Fruit fly (Drosophila melanogaster) whole organism, embryonic: Measurements from ENCODE around the gene CG15375.

Experiments used
- ATbp ChIP-seq: fragments of 200-800 bp; sonication (Bioruptor generic); optimal IDR thresholded peaks from 2 replicates; lab custom pipeline; 2017; ENCODE audit warnings: missing biosample characterization, mild to moderate bottlenecking, missing genetic modification characterization, missing genetic modification reagents
- B-H2 ChIP-seq: fragments of 200-800 bp; sonication (Bioruptor generic); optimal IDR thresholded peaks from 2 replicates; lab custom pipeline; 2018; ENCODE audit warnings: missing biosample characterization, mild to moderate bottlenecking, missing genetic modification characterization
- Bgb ChIP-seq: fragments of 200-800 bp; sonication (Bioruptor generic); IDR thresholded peaks from 2 replicates; pipeline ENCODE4 v1.3.6; 2022; ENCODE audit warnings: missing biosample characterization, missing genetic modification characterization; ENCODE audit not compliant: partially characterized antibody
- BtbVII ChIP-seq: fragments of 200-800 bp; sonication (Bioruptor generic); optimal IDR thresholded peaks from 3 replicates; lab custom pipeline; 2017; ENCODE audit warnings: missing biosample characterization, mild to moderate bottlenecking, missing genetic modification characterization
- CG10274 ChIP-seq: fragments of 200-800 bp; sonication (Bioruptor generic); optimal IDR thresholded peaks from 3 replicates; lab custom pipeline; 2017; ENCODE audit warnings: missing biosample characterization, mild to moderate bottlenecking, missing genetic modification characterization
- CG12391 ChIP-seq: fragments of 200-800 bp; sonication (Bioruptor generic); optimal IDR thresholded peaks from 3 replicates; lab custom pipeline; 2018; ENCODE audit warnings: missing biosample characterization, mild to moderate bottlenecking, missing genetic modification characterization, moderate library complexity
- CG15269 ChIP-seq: fragments of 200-800 bp; sonication (Bioruptor generic); optimal IDR thresholded peaks from 2 replicates; lab custom pipeline; 2018; ENCODE audit warnings: missing biosample characterization, mild to moderate bottlenecking, missing genetic modification characterization, moderate library complexity
- CG1529 ChIP-seq: fragments of 200-800 bp; sonication (Bioruptor generic); optimal IDR thresholded peaks from 3 replicates; lab custom pipeline; 2018; ENCODE audit warnings: missing biosample characterization, missing genetic modification characterization
- CG15601 ChIP-seq: fragments of 200-800 bp; sonication (Bioruptor generic); optimal IDR thresholded peaks from 3 replicates; lab custom pipeline; 2019; ENCODE audit warnings: missing biosample characterization, mild to moderate bottlenecking, missing genetic modification characterization, moderate library complexity
- CG1647 ChIP-seq: fragments of 200-800 bp; sonication (Bioruptor generic); optimal IDR thresholded peaks from 3 replicates; lab custom pipeline; 2016; ENCODE audit warnings: missing biosample characterization, missing genetic modification characterization
- CG16779 ChIP-seq: fragments of 200-800 bp; sonication (Bioruptor generic); IDR thresholded peaks from 2 replicates; pipeline ENCODE4 v1.3.6; 2022; ENCODE audit warnings: missing biosample characterization, missing genetic modification characterization
- CG17361 ChIP-seq: fragments of 200-800 bp; sonication (Bioruptor generic); IDR thresholded peaks from 3 replicates; pipeline ENCODE4 v1.3.6; 2022; ENCODE audit warnings: missing biosample characterization, missing genetic modification characterization
- CG18599 ChIP-seq: fragments of 200-800 bp; sonication (Bioruptor generic); optimal IDR thresholded peaks from 3 replicates; lab custom pipeline; 2017; ENCODE audit warnings: missing biosample characterization, missing genetic modification characterization, mild to moderate bottlenecking, moderate library complexity, missing genetic modification reagents
- CG18619 ChIP-seq: fragments of 200-800 bp; sonication (Bioruptor generic); optimal IDR thresholded peaks from 3 replicates; lab custom pipeline; 2017; ENCODE audit warnings: missing biosample characterization, mild to moderate bottlenecking, missing genetic modification characterization
- CG2120 ChIP-seq: fragments of 200-800 bp; sonication (Bioruptor generic); optimal IDR thresholded peaks from 3 replicates; lab custom pipeline; 2016; ENCODE audit warnings: missing biosample characterization, missing genetic modification characterization
- CG43689 ChIP-seq: fragments of 200-800 bp; sonication (Bioruptor generic); IDR thresholded peaks from 2 replicates; pipeline ENCODE4 v1.3.6; 2022; ENCODE audit warnings: missing biosample characterization, missing genetic modification characterization
- CG4404 ChIP-seq: fragments of 200-800 bp; sonication (Bioruptor generic); IDR thresholded peaks from 2 replicates; pipeline ENCODE4 v1.3.6; 2022; ENCODE audit warnings: missing biosample characterization, missing genetic modification characterization
- CG4424 ChIP-seq: fragments of 200-800 bp; sonication (Bioruptor generic); optimal IDR thresholded peaks from 3 replicates; lab custom pipeline; 2016; ENCODE audit warnings: missing biosample characterization, missing genetic modification characterization
- CG7556 ChIP-seq: fragments of 200-800 bp; sonication (Bioruptor generic); optimal IDR thresholded peaks from 2 replicates; lab custom pipeline; 2017; ENCODE audit warnings: missing biosample characterization, mild to moderate bottlenecking, missing genetic modification characterization
- CG7963 ChIP-seq: fragments of 200-800 bp; sonication (Bioruptor generic); IDR thresholded peaks from 3 replicates; pipeline ENCODE4 v1.3.6; 2022; ENCODE audit warnings: missing biosample characterization, missing genetic modification characterization; ENCODE audit not compliant: partially characterized antibody
- CG8478 ChIP-seq: fragments of >200 bp; optimal IDR thresholded peaks from 2 replicates; lab custom pipeline; 2018
- CG8944 ChIP-seq: fragments of 200-800 bp; sonication (Bioruptor generic); optimal IDR thresholded peaks from 3 replicates; lab custom pipeline; 2016; ENCODE audit warnings: missing biosample characterization, missing genetic modification characterization
- CG9609 ChIP-seq: fragments of 200-800 bp; sonication (Bioruptor generic); optimal IDR thresholded peaks from 3 replicates; lab custom pipeline; 2016; ENCODE audit warnings: missing biosample characterization, missing genetic modification characterization
- CG9797 ChIP-seq: fragments of 200-800 bp; sonication (Bioruptor generic); optimal IDR thresholded peaks from 3 replicates; lab custom pipeline; 2018; ENCODE audit warnings: missing biosample characterization, mild to moderate bottlenecking, missing genetic modification characterization
- Chrac-16 ChIP-seq: fragments of 200-800 bp; sonication (Bioruptor generic); optimal IDR thresholded peaks from 3 replicates; lab custom pipeline; 2016; ENCODE audit warnings: missing biosample characterization, missing genetic modification characterization
- D ChIP-seq, 2 experiments: fragments of 200-800 bp in 1 of 2; fragments of >200 bp in 1 of 2; sonication (Bioruptor generic) in 1 of 2; optimal IDR thresholded peaks; 2 replicates in 1 of 2; 3 replicates in 1 of 2; lab custom pipeline; 2017; ENCODE audit warnings: mild to moderate bottlenecking in 1 of 2, missing biosample characterization in 1 of 2, missing genetic modification characterization in 1 of 2, missing genetic modification reagents in 1 of 2
- Fer1 ChIP-seq: fragments of 200-800 bp; sonication (Bioruptor generic); optimal IDR thresholded peaks from 2 replicates; lab custom pipeline; 2017; ENCODE audit warnings: missing biosample characterization, mild to moderate bottlenecking, missing genetic modification characterization
- HLH54F ChIP-seq: fragments of 200-800 bp; sonication (Bioruptor generic); optimal IDR thresholded peaks from 3 replicates; lab custom pipeline; 2016; ENCODE audit warnings: missing biosample characterization, missing genetic modification characterization
- Hmr ChIP-seq: fragments of 200-800 bp; sonication (Bioruptor generic); optimal IDR thresholded peaks from 3 replicates; lab custom pipeline; 2017; ENCODE audit warnings: mild to moderate bottlenecking, missing biosample characterization, missing genetic modification reagents, missing genetic modification characterization
- Hr51 ChIP-seq, 2 experiments: fragments of 200-800 bp; sonication (Bioruptor generic); optimal IDR thresholded peaks; 2 replicates in 1 of 2; 3 replicates in 1 of 2; lab custom pipeline; 2016 to 2018; ENCODE audit warnings: missing biosample characterization in 2 of 2, missing genetic modification characterization in 2 of 2, mild to moderate bottlenecking in 1 of 2, moderate library complexity in 1 of 2
- Nf-YB ChIP-seq: fragments of 200-800 bp; sonication (Bioruptor generic); optimal IDR thresholded peaks from 3 replicates; lab custom pipeline; 2019; ENCODE audit warnings: missing biosample characterization, mild to moderate bottlenecking, missing genetic modification characterization, moderate library complexity
- Oli ChIP-seq: fragments of 200-800 bp; sonication (Bioruptor generic); optimal IDR thresholded peaks from 2 replicates; lab custom pipeline; 2018; ENCODE audit warnings: missing biosample characterization, mild to moderate bottlenecking, missing genetic modification characterization, moderate library complexity
- bcd ChIP-seq: fragments of 200-800 bp; sonication (Bioruptor generic); optimal IDR thresholded peaks from 2 replicates; lab custom pipeline; 2017; ENCODE audit warnings: missing biosample characterization, mild to moderate bottlenecking, missing genetic modification characterization
- corto ChIP-seq: fragments of 200-800 bp; sonication (Bioruptor generic); optimal IDR thresholded peaks from 2 replicates; lab custom pipeline; 2016; ENCODE audit warnings: missing biosample characterization, mild to moderate bottlenecking, missing genetic modification characterization, moderate library complexity
- fd3F ChIP-seq: fragments of 200-800 bp; sonication (Bioruptor generic); optimal IDR thresholded peaks from 2 replicates; lab custom pipeline; 2018; ENCODE audit warnings: missing biosample characterization, mild to moderate bottlenecking, missing genetic modification characterization, moderate library complexity
- gsb-n ChIP-seq: fragments of 200-800 bp; sonication (Bioruptor generic); optimal IDR thresholded peaks from 3 replicates; lab custom pipeline; 2018; ENCODE audit warnings: missing biosample characterization, mild to moderate bottlenecking, missing genetic modification characterization
- her ChIP-seq: fragments of 200-800 bp; sonication (Bioruptor generic); optimal IDR thresholded peaks from 2 replicates; lab custom pipeline; 2016; ENCODE audit warnings: missing biosample characterization, missing genetic modification characterization
- ind ChIP-seq: fragments of 200-800 bp; sonication (Bioruptor generic); optimal IDR thresholded peaks from 3 replicates; lab custom pipeline; 2016; ENCODE audit warnings: missing biosample characterization, missing genetic modification characterization
- luna ChIP-seq: fragments of 200-800 bp; sonication (Bioruptor generic); optimal IDR thresholded peaks from 2 replicates; lab custom pipeline; 2016; ENCODE audit warnings: missing biosample characterization, missing genetic modification characterization
- nmo ChIP-seq: fragments of 200-800 bp; sonication (Bioruptor generic); optimal IDR thresholded peaks from 2 replicates; lab custom pipeline; 2018; ENCODE audit warnings: missing biosample characterization, mild to moderate bottlenecking, missing genetic modification characterization, moderate library complexity
- nom ChIP-seq: fragments of 200-800 bp; sonication (Bioruptor generic); optimal IDR thresholded peaks from 2 replicates; lab custom pipeline; 2017; ENCODE audit warnings: missing biosample characterization, missing genetic modification characterization, mild to moderate bottlenecking, moderate library complexity, missing genetic modification reagents
- pum ChIP-seq: fragments of 200-800 bp; sonication (Bioruptor generic); optimal IDR thresholded peaks from 2 replicates; lab custom pipeline; 2016; ENCODE audit warnings: missing biosample characterization, missing genetic modification characterization
- sc ChIP-seq, 3 experiments: fragments of >200 bp in 2 of 3; fragments of 200-800 bp in 1 of 3; sonication (Bioruptor generic) in 1 of 3; optimal IDR thresholded peaks; 2 replicates in 2 of 3; 3 replicates in 1 of 3; lab custom pipeline; 2017; ENCODE audit warnings: mild to moderate bottlenecking in 1 of 3, missing biosample characterization in 1 of 3, missing genetic modification characterization in 1 of 3, missing genetic modification reagents in 1 of 3
- sob ChIP-seq: fragments of 200-800 bp; sonication (Bioruptor generic); IDR thresholded peaks from 2 replicates; pipeline ENCODE4 v1.3.6; 2022; ENCODE audit warnings: missing biosample characterization, missing genetic modification characterization
- unpg ChIP-seq: fragments of 200-800 bp; sonication (Bioruptor generic); optimal IDR thresholded peaks from 3 replicates; lab custom pipeline; 2018; ENCODE audit warnings: missing biosample characterization, mild to moderate bottlenecking, missing genetic modification characterization, moderate library complexity
- vfl ChIP-seq: fragments of 200-800 bp; sonication (Bioruptor generic); optimal IDR thresholded peaks from 2 replicates; lab custom pipeline; 2016; ENCODE audit warnings: missing biosample characterization, missing genetic modification characterization
- zen ChIP-seq: fragments of 200-800 bp; sonication (Bioruptor generic); optimal IDR thresholded peaks from 3 replicates; lab custom pipeline; 2018; ENCODE audit warnings: missing biosample characterization, mild to moderate bottlenecking, missing genetic modification characterization, moderate library complexity

Gene CG15375

DNA sequence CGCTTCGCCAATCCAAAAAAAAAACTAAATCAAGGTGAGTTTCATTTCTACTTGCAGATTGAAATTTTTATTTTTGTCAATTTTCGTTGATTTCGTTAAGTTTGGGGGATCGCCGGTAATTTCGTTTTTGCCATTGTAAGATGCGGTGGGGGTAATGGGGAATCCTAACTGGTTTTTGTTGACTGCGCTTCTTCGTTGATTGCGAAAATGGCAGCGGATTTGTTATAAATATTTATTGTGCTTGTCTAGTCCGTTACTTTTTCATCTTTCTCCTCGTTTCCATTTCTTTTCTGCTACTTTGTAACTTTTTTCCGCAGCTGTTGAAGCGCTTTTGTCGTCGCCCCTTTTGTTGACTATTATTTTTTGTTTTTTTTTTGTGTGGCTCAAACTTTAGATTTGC, 5.1 kb downstream of the CG15375 start (continued):
- TF ChIP-seq nom (GFP tag; lab: Kevin White, UChicago) (no peak), BtbVII (GFP tag; lab: Kevin White, UChicago) (peak; percentile 5), CG17361 (GFP tag; lab: Robert Waterston, UW) (0 out of 3 replicates have a peak, but pooled peaks have one; percentile 0)

DNA sequence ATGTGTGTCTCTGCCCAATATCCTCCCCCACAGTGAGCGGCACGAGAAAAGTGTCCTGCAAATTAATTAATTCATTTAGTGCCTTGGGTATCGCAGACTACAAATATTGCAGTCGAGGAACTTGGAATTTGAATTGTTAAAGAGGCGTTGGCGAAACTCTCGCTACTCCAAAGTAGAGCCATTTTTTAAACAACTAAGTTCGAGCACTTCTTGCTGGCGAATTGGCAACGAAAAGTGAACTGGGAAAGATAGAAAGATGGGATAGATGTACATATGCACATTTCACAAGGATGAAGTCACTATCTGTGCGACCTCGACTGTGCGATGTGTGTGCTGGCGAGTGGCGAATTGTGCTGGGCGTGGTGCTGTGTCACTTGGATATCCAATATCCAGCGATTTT, 5.6 kb downstream of the CG15375 start:
- no peak for TF ChIP-seq CG9797 (GFP tag; lab: Kevin White, UChicago)
- peak; percentile 20 for TF ChIP-seq CG12391 (tag; lab: Kevin White, UChicago)
- peak; percentile 37 for TF ChIP-seq Oli (tag; lab: Kevin White, UChicago)
- TF ChIP-seq CG1647 (GFP tag; lab: Kevin White, UChicago), result no peak
- TF ChIP-seq CG7963 (GFP tag; lab: Robert Waterston, UW), result no peak
- TF ChIP-seq luna, result no peak
- no peak for TF ChIP-seq Bgb (GFP tag; lab: Robert Waterston, UW)
- peak; percentile 25 for TF ChIP-seq CG9609 (GFP tag; lab: Kevin White, UChicago)
- TF ChIP-seq nmo, result peak; percentile 51
- TF ChIP-seq CG18599, result peak; percentile 48
- peak; percentile 25 for TF ChIP-seq pum (GFP tag; lab: Kevin White, UChicago)
- peak; percentile 7 for TF ChIP-seq CG10274 (GFP tag; lab: Kevin White, UChicago)
- TF ChIP-seq Hr51 (GFP tag; optimal IDR thresholded peaks at IDR 0.05; lab: Kevin White, UChicago), result peak in 1 of 2 experiments; percentile 19
- peak; percentile 1 for TF ChIP-seq CG1529 (GFP tag; lab: Kevin White, UChicago)
- TF ChIP-seq unpg, result peak; percentile 33
- TF ChIP-seq Nf-YB (GFP tag; lab: Kevin White, UChicago), result peak; percentile 2
- peak; percentile 34; the same call in 1 of the 2 replicates for TF ChIP-seq CG4404 (GFP tag; lab: Robert Waterston, UW)
- no peak for TF ChIP-seq BtbVII (GFP tag; lab: Kevin White, UChicago)
- TF ChIP-seq CG7556 (GFP tag; lab: Kevin White, UChicago), result peak; percentile 52
- TF ChIP-seq ATbp, result peak; percentile 28
- TF ChIP-seq bcd (GFP tag; lab: Kevin White, UChicago), result peak; percentile 21
- peak; percentile 10 for TF ChIP-seq CG18619 (GFP tag; lab: Kevin White, UChicago)
- TF ChIP-seq CG16779 (GFP tag; lab: Robert Waterston, UW), result no peak
- peak; percentile 2 for TF ChIP-seq CG15601
- TF ChIP-seq Hmr (GFP tag; lab: Kevin White, UChicago), result peak; percentile 54
- no peak for TF ChIP-seq B-H2 (GFP tag; lab: Kevin White, UChicago)
- TF ChIP-seq her, result no peak
- no peak for TF ChIP-seq corto (GFP tag; lab: Kevin White, UChicago)
- TF ChIP-seq sc (optimal IDR thresholded peaks at IDR 0.05; lab: Kevin White, UChicago), result no peak
- TF ChIP-seq sc (GFP tag; optimal IDR thresholded peaks at IDR 0.05; lab: Kevin White, UChicago), result peak; percentile 3
- no peak for TF ChIP-seq CG43689
- TF ChIP-seq HLH54F (GFP tag; lab: Kevin White, UChicago), result no peak
- TF ChIP-seq CG8944 (GFP tag; lab: Kevin White, UChicago), result peak; percentile 4
- TF ChIP-seq D (optimal IDR thresholded peaks at IDR 0.05; lab: Kevin White, UChicago), result no peak
- TF ChIP-seq D (GFP tag; optimal IDR thresholded peaks at IDR 0.05; lab: Kevin White, UChicago), result peak; percentile 34
- TF ChIP-seq Chrac-16 (GFP tag; lab: Kevin White, UChicago), result peak; percentile 33
- peak; percentile 26 for TF ChIP-seq CG2120
- peak; percentile 30 for TF ChIP-seq CG15269 (tag; lab: Kevin White, UChicago)
- no peak for TF ChIP-seq fd3F (GFP tag; lab: Kevin White, UChicago)
- peak; percentile 25 for TF ChIP-seq Fer1 (GFP tag; lab: Kevin White, UChicago)
- TF ChIP-seq sob (GFP tag; lab: Robert Waterston, UW), result 0 out of 2 replicates have a peak, but pooled peaks have one; percentile 28
- TF ChIP-seq CG4424 (GFP tag; lab: Kevin White, UChicago), result peak; percentile 36
- TF ChIP-seq CG8478, result no peak
- peak; percentile 28 for TF ChIP-seq gsb-n (tag; lab: Kevin White, UChicago)
- TF ChIP-seq zen (tag; lab: Kevin White, UChicago), result peak; percentile 7
- TF ChIP-seq ind (GFP tag; lab: Kevin White, UChicago), result peak; percentile 27
- TF ChIP-seq vfl (GFP tag; lab: Kevin White, UChicago), result no peak
